Worm (Caenorhabditis elegans) whole organism, late embryonic: ENCODE data around the gene M02B7.7.

Experiments used
- T23F11.4 ChIP-seq: fragments of 200-800 bp; sonication (Bioruptor generic); optimal IDR thresholded peaks from 2 replicates; lab custom pipeline; 2018; ENCODE audit warnings: mild to moderate bottlenecking, missing genetic modification characterization, missing compliant biosample characterization
- ceh-48 ChIP-seq: sonication (generic microtip); optimal IDR thresholded peaks from 2 replicates; lab custom pipeline; 2016; ENCODE audit warnings: missing genetic modification characterization, inconsistent platforms, missing compliant biosample characterization
- ceh-6 ChIP-seq: fragments of 200-800 bp; sonication (Bioruptor generic); optimal IDR thresholded peaks from 2 replicates; lab custom pipeline; 2018; ENCODE audit warnings: mild to moderate bottlenecking, missing genetic modification characterization, missing compliant biosample characterization
- ets-4 ChIP-seq: sonication (generic microtip); optimal IDR thresholded peaks from 2 replicates; lab custom pipeline; 2016; ENCODE audit warnings: missing genetic modification characterization, missing compliant biosample characterization
- hlh-30 ChIP-seq: sonication (generic microtip); optimal IDR thresholded peaks from 2 replicates; lab custom pipeline; 2017; ENCODE audit warnings: antibody characterized with exemption, missing genetic modification characterization, missing compliant biosample characterization; ENCODE audit not compliant: insufficient read depth
- pax-1 ChIP-seq: fragments of 150-350 bp; optimal IDR thresholded peaks from 2 replicates; lab custom pipeline; 2014; ENCODE audit warnings: missing biosample characterization, missing genetic modification characterization
- unc-86 ChIP-seq: sonication (generic microtip); optimal IDR thresholded peaks from 2 replicates; lab custom pipeline; 2016; ENCODE audit warnings: missing genetic modification characterization, missing compliant biosample characterization

DNA sequence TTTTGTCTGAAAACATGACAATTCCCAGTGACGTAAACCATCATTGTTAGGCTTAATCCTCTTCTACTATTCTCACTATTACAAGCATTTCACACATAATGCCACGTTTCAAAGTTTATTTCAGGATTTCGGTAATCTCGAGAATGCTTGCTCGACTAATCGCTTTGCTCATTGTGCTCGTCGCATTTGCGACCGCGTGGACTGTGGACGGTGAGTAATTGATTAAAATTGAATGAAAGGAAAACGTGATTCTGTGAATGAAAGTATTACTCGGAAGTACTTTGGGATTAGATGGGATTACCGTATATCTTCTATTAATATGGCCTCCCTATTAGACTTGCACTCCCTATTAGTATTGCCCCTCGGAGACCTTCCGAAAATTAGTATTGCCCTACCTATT is 26.8 kb upstream of the M02B7.7 start:
- TF ChIP-seq pax-1 (tag; lab: Kevin White, UChicago) (no peak), ceh-48 (no peak), ets-4 (tag; lab: Kevin White, UChicago) (no peak), T23F11.4 (GFP tag; lab: Kevin White, UChicago) (no peak), ceh-6 (GFP tag; lab: Kevin White, UChicago) (no peak), unc-86 (tag; lab: Kevin White, UChicago) (no peak), hlh-30 (no peak)
